Fruit fly (Drosophila melanogaster) whole organism, adult: ENCODE data around the gene hoip.

ENCODE experiments used
- CG14711 ChIP-seq: fragments of 200-800 bp; sonication (Bioruptor generic); optimal IDR thresholded peaks from 2 replicates; lab custom pipeline; 2018; ENCODE audit warnings: missing biosample characterization, mild to moderate bottlenecking, missing genetic modification characterization, moderate library complexity
- CG1620 ChIP-seq: fragments of 200-800 bp; sonication (Bioruptor generic); optimal IDR thresholded peaks from 2 replicates; lab custom pipeline; 2016; ENCODE audit warnings: missing biosample characterization, missing genetic modification characterization

- TF ChIP-seq CG1620 (GFP tag; lab: Kevin White, UChicago) (no peak), CG14711 (tag; lab: Kevin White, UChicago) (no peak)
Observed at dm6 chr2L:9743823-9744222, 44.2 kb downstream of the hoip start.
